Worm (Caenorhabditis elegans) whole organism, late embryonic: ENCODE data around the gene Y41E3.19.

Experiments
- C08G9.2 ChIP-seq: sonication (generic microtip); optimal IDR thresholded peaks from 2 replicates; lab custom pipeline; 2016; ENCODE audit warnings: mild to moderate bottlenecking, missing genetic modification characterization, moderate library complexity, missing compliant biosample characterization
- C38D4.7 ChIP-seq: fragments of 200-800 bp; sonication (Bioruptor generic); optimal IDR thresholded peaks from 2 replicates; lab custom pipeline; 2018; ENCODE audit warnings: mild to moderate bottlenecking, missing genetic modification characterization, moderate library complexity, missing compliant biosample characterization
- F13H6.1 ChIP-seq: sonication (generic microtip); optimal IDR thresholded peaks from 2 replicates; lab custom pipeline; 2016; ENCODE audit warnings: missing genetic modification characterization, missing compliant biosample characterization
- K02D7.2 ChIP-seq: sonication (generic microtip); optimal IDR thresholded peaks from 2 replicates; lab custom pipeline; 2017; ENCODE audit warnings: mild to moderate bottlenecking, missing genetic modification characterization, missing compliant biosample characterization
- ahr-1 ChIP-seq: sonication (generic microtip); optimal IDR thresholded peaks from 2 replicates; lab custom pipeline; 2016; ENCODE audit warnings: missing genetic modification characterization, missing compliant biosample characterization
- ceh-18 ChIP-seq: sonication (generic microtip); optimal IDR thresholded peaks from 2 replicates; lab custom pipeline; 2016; ENCODE audit warnings: missing genetic modification characterization, missing compliant biosample characterization
- ceh-19 ChIP-seq: fragments of 200-800 bp; sonication (Bioruptor generic); optimal IDR thresholded peaks from 2 replicates; lab custom pipeline; 2018; ENCODE audit warnings: mild to moderate bottlenecking, missing genetic modification characterization, missing compliant biosample characterization
- ceh-30 ChIP-seq: fragments of 150-350 bp; optimal IDR thresholded peaks from 2 replicates; lab custom pipeline; 2014; ENCODE audit warnings: missing biosample characterization, missing genetic modification characterization
- ceh-45 ChIP-seq: fragments of 200-800 bp; sonication (Bioruptor generic); IDR thresholded peaks from 2 replicates; pipeline ENCODE4 v1.3.6; 2022; ENCODE audit warnings: missing genetic modification reagents, missing genetic modification characterization, missing compliant biosample characterization
- ceh-6 ChIP-seq: fragments of 200-800 bp; sonication (Bioruptor generic); optimal IDR thresholded peaks from 2 replicates; lab custom pipeline; 2018; ENCODE audit warnings: mild to moderate bottlenecking, missing genetic modification characterization, missing compliant biosample characterization
- che-1 ChIP-seq: sonication (generic microtip); optimal IDR thresholded peaks from 2 replicates; lab custom pipeline; 2016; ENCODE audit warnings: mild to moderate bottlenecking, missing genetic modification characterization, missing compliant biosample characterization
- dmd-4 ChIP-seq: sonication (generic microtip); optimal IDR thresholded peaks from 2 replicates; lab custom pipeline; 2016; ENCODE audit warnings: borderline replicate concordance, missing genetic modification characterization, missing compliant biosample characterization
- dve-1 ChIP-seq: sonication (generic microtip); optimal IDR thresholded peaks from 2 replicates; lab custom pipeline; 2017; ENCODE audit warnings: antibody characterized with exemption, mild to moderate bottlenecking, missing genetic modification characterization, missing compliant biosample characterization
- elt-2 ChIP-seq: sonication (generic microtip); optimal IDR thresholded peaks from 2 replicates; lab custom pipeline; 2016; ENCODE audit warnings: missing genetic modification reagents, missing genetic modification characterization, missing compliant biosample characterization
- gmeb-2 ChIP-seq: sonication (generic microtip); optimal IDR thresholded peaks from 2 replicates; lab custom pipeline; 2016; ENCODE audit warnings: missing genetic modification characterization, inconsistent platforms, missing compliant biosample characterization
- hlh-15 ChIP-seq: sonication (generic microtip); optimal IDR thresholded peaks from 2 replicates; lab custom pipeline; 2016; ENCODE audit warnings: missing genetic modification characterization, missing compliant biosample characterization
- hlh-30 ChIP-seq: sonication (generic microtip); optimal IDR thresholded peaks from 2 replicates; lab custom pipeline; 2017; ENCODE audit warnings: antibody characterized with exemption, missing genetic modification characterization, missing compliant biosample characterization; ENCODE audit not compliant: insufficient read depth
- hlh-6 ChIP-seq: sonication (generic microtip); optimal IDR thresholded peaks from 2 replicates; lab custom pipeline; 2016; ENCODE audit warnings: missing genotype, missing genetic modification characterization, missing compliant biosample characterization
- hlh-8 ChIP-seq: sonication (generic microtip); optimal IDR thresholded peaks from 2 replicates; lab custom pipeline; 2016; ENCODE audit warnings: missing genotype, missing genetic modification characterization, missing compliant biosample characterization
- lin-11 ChIP-seq: fragments of 200-800 bp; sonication (Bioruptor generic); optimal IDR thresholded peaks from 2 replicates; lab custom pipeline; 2018; ENCODE audit warnings: mild to moderate bottlenecking, missing genetic modification characterization, missing compliant biosample characterization
- nfya-1 ChIP-seq: sonication (generic microtip); optimal IDR thresholded peaks from 2 replicates; lab custom pipeline; 2017; ENCODE audit warnings: missing genetic modification characterization, mild to moderate bottlenecking, missing compliant biosample characterization, antibody characterized with exemption, moderate library complexity
- npax-4 ChIP-seq: sonication (generic microtip); optimal IDR thresholded peaks from 2 replicates; lab custom pipeline; 2016; ENCODE audit warnings: missing genetic modification characterization, missing compliant biosample characterization
- odd-2 ChIP-seq: sonication (generic microtip); optimal IDR thresholded peaks from 2 replicates; lab custom pipeline; 2017; ENCODE audit warnings: antibody characterized with exemption, mild to moderate bottlenecking, missing genetic modification characterization, missing compliant biosample characterization
- pha-2 ChIP-seq: sonication (generic microtip); optimal IDR thresholded peaks from 2 replicates; lab custom pipeline; 2017; ENCODE audit warnings: mild to moderate bottlenecking, missing genetic modification characterization, missing compliant biosample characterization
- ref-2 ChIP-seq: sonication (generic microtip); optimal IDR thresholded peaks from 2 replicates; lab custom pipeline; 2016; ENCODE audit warnings: missing genetic modification characterization, missing compliant biosample characterization
- sdc-2 ChIP-seq: sonication (generic microtip); optimal IDR thresholded peaks from 2 replicates; lab custom pipeline; 2016; ENCODE audit warnings: missing genotype, missing genetic modification characterization, missing compliant biosample characterization
- sox-2 ChIP-seq: fragments of 200-800 bp; sonication (Bioruptor generic); IDR thresholded peaks from 2 replicates; pipeline ENCODE4 v1.3.6; 2022; ENCODE audit warnings: missing genetic modification reagents, missing genetic modification characterization, missing compliant biosample characterization
- ttx-3 ChIP-seq: sonication (generic microtip); optimal IDR thresholded peaks from 2 replicates; lab custom pipeline; 2016; ENCODE audit warnings: missing genetic modification reagents, missing genetic modification characterization, missing compliant biosample characterization
- unc-55 ChIP-seq: sonication (generic microtip); optimal IDR thresholded peaks from 2 replicates; lab custom pipeline; 2017; ENCODE audit warnings: missing biosample characterization, missing genetic modification reagents, missing genetic modification characterization
- unc-86 ChIP-seq: sonication (generic microtip); optimal IDR thresholded peaks from 2 replicates; lab custom pipeline; 2016; ENCODE audit warnings: missing genetic modification characterization, missing compliant biosample characterization
- ztf-16 ChIP-seq: sonication (generic microtip); optimal IDR thresholded peaks from 2 replicates; lab custom pipeline; 2017; ENCODE audit warnings: missing genetic modification characterization, missing compliant biosample characterization

Gene Y41E3.19

DNA sequence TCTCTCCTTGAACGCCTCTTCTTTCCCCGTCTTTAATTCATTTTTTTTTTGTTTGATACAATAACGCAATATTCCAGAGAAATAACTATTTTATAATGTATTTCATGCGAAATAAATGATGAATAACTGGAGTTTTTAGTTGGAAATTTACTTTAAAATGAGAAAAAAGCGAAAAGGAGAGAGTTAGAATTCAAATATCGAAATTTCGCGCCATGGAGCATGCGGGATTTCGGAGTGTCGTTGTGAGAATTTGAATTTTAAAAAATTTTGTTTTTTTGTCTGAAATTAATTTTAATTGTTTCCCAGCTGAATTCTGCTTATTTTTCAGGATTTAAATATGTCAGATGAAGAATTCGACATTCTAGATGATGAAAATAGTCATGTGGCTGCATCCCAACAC, 30.5 kb upstream of the Y41E3.19 start, which contains the start of gene fcd-2:
Gene fcd-2 (plus strand): TSS at position 327 of the 400 bp plus-strand sequence.
- TF ChIP-seq sdc-2 (tag; lab: Kevin White, UChicago) (no peak), pha-2 (peak; percentile 18), ref-2 (no peak), nfya-1 (tag; lab: Kevin White, UChicago) (peak; percentile 39), elt-2 (tag; lab: Kevin White, UChicago) (peak; percentile 29), hlh-8 (tag; lab: Kevin White, UChicago) (no peak), ceh-18 (tag; lab: Kevin White, UChicago) (no peak)

DNA sequence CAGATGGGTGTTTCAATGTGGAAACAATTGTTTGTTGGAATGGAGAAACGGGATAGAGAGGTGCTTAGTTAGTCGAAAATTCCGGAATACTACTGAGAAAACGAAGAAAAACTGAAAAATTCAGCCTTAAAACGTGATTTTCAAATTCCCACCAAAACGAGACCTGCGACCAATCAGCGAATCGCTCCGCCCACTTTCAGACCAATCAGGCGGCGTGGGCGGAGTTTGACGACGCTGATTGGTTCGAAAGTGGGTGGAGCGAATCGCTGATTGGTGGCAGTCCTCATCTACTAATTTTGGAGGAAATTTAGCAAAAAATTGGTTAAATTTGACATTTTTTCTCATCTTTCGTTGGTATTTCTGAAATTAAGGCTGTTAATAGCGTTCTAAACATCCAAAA, 28.6 kb upstream of the Y41E3.19 start:
- TF ChIP-seq hlh-8 (tag; lab: Kevin White, UChicago) (no peak), elt-2 (tag; lab: Kevin White, UChicago) (no peak), ceh-45 (GFP tag; lab: Robert Waterston, UW) (no peak), K02D7.2 (tag; lab: Kevin White, UChicago) (no peak), hlh-30 (tag; lab: Kevin White, UChicago) (no peak), F13H6.1 (no peak), nfya-1 (tag; lab: Kevin White, UChicago) (peak; percentile 97), hlh-6 (tag; lab: Kevin White, UChicago) (no peak)

DNA sequence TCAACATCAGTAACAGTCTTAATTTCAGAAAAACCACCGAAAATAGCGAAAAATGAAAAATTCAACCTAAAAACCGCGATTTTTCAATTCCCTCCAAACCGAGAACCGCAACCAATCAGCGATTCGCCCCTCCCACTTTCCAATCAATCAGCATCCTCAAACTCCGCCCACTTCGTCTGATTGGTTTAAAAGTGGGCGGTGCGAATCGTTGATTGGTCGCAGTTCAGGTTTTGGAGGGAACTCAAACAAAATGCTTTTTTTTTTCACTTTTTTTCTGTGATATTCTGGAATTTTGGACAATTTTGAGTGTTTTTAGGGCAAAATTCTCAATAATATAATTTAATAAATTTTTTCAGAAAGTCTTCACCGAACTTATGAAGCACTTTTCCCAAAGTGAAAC, 28.0 kb upstream of the Y41E3.19 start:
- no peak for TF ChIP-seq hlh-15 (tag; lab: Kevin White, UChicago)
- peak; percentile 85 for TF ChIP-seq nfya-1 (tag; lab: Kevin White, UChicago)

DNA sequence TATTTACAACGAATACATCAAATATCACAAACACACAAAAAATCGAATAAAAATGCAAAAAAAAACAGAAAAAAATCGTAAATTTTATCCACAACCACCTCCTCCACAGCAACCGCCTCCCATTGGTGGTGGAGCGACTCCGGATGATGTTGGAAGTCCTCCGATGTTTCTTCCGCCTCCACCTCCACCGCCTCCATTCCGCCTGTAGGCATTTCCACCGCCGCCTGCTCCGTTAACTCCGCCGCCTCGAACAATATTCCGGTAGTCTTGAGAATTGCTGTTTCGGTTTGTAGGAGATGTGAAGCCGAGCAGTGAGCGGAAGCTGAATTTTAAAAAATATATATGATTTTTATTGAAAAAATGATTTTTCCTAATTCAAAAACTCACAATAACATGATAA, 27.5 kb upstream of the Y41E3.19 start:
- TF ChIP-seq ttx-3 (no peak), F13H6.1 (no peak), gmeb-2 (tag; lab: Kevin White, UChicago) (no peak), C38D4.7 (GFP tag; lab: Kevin White, UChicago) (no peak), dve-1 (tag; lab: Kevin White, UChicago) (no peak), dmd-4 (tag; lab: Kevin White, UChicago) (no peak), odd-2 (no peak), che-1 (tag; lab: Kevin White, UChicago) (no peak), unc-55 (GFP tag; lab: Kevin White, UChicago) (no peak), C08G9.2 (no peak), ceh-19 (GFP tag; lab: Kevin White, UChicago) (no peak), lin-11 (tag; lab: Kevin White, UChicago) (no peak), ceh-6 (GFP tag; lab: Kevin White, UChicago) (no peak)

DNA sequence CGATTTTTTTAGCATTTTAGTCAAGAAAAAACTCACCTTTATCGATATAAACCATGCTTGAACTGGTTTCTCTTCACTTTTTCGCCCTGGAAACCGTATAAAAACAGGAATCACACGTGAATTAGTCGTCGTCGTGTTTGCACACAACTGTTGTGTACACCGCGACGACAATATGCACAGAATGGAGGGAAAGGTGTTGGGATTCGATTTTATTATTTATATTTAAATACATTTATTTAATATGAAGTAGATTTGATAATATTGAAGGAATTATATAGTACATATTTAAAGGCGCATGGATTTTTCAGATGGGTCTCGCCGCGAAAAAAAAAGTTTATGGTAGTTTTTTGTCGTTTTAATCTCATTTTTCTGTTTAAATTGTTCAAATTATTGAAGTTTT, 27.0 kb upstream of the Y41E3.19 start, which contains the start of gene Y41E3.8:
Gene Y41E3.8 (minus strand): TSS at position 88 of the 400 bp plus-strand sequence.
- TF ChIP-seq unc-86 (no peak), nfya-1 (tag; lab: Kevin White, UChicago) (peak; percentile 32), ceh-30 (tag; lab: Kevin White, UChicago) (no peak), hlh-6 (tag; lab: Kevin White, UChicago) (no peak), C08G9.2 (no peak), ztf-16 (tag; lab: Kevin White, UChicago) (no peak)

DNA sequence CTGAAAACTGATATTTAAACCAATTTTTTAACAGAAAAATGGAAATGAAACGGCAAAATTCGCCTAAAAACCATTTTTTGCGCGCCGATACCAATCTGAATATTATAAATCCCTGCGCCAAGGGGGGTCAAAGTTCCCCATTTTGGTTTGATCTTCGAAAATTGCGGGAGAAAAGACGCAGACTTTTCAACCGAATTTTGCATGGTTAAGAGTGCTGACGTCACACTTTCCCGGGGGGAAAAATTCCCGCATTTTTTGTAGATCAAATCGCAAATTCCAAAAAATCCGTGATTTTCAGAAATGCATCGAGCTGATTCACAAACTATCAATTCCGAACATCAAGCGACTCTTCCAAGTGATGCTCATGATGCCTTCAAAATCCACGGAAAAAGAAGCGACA, 26.4 kb upstream of the Y41E3.19 start:
- TF ChIP-seq odd-2 (no peak), gmeb-2 (tag; lab: Kevin White, UChicago) (no peak), hlh-8 (tag; lab: Kevin White, UChicago) (no peak), C38D4.7 (GFP tag; lab: Kevin White, UChicago) (no peak), sox-2 (GFP tag; lab: Robert Waterston, UW) (no peak), ahr-1 (tag; lab: Kevin White, UChicago) (no peak), npax-4 (tag; lab: Kevin White, UChicago) (no peak), sdc-2 (tag; lab: Kevin White, UChicago) (no peak)
